Worm (Caenorhabditis elegans) whole organism, late embryonic: ENCODE results near the gene bcl-7.

ENCODE experiments used
- ceh-30 ChIP-seq: fragments of 150-350 bp; optimal IDR thresholded peaks from 2 replicates; lab custom pipeline; 2014; ENCODE audit warnings: missing biosample characterization, missing genetic modification characterization
- ceh-6 ChIP-seq: fragments of 200-800 bp; sonication (Bioruptor generic); optimal IDR thresholded peaks from 2 replicates; lab custom pipeline; 2018; ENCODE audit warnings: mild to moderate bottlenecking, missing genetic modification characterization, missing compliant biosample characterization
- ets-4 ChIP-seq: sonication (generic microtip); optimal IDR thresholded peaks from 2 replicates; lab custom pipeline; 2016; ENCODE audit warnings: missing genetic modification characterization, missing compliant biosample characterization
- pha-2 ChIP-seq: sonication (generic microtip); optimal IDR thresholded peaks from 2 replicates; lab custom pipeline; 2017; ENCODE audit warnings: mild to moderate bottlenecking, missing genetic modification characterization, missing compliant biosample characterization
- pha-4 ChIP-seq: fragments of 150-350 bp; optimal IDR thresholded peaks from 2 replicates; lab custom pipeline; 2018; ENCODE audit warnings: missing biosample characterization, missing genetic modification reagents, missing genetic modification characterization

ce11 chrIII:5949817-5950216 is 23.9 kb downstream of the bcl-7 start:
- TF ChIP-seq pha-2 (tag; lab: Kevin White, UChicago) = no peak
- TF ChIP-seq pha-4 (tag; lab: Kevin White, UChicago) = no peak
- TF ChIP-seq ets-4 (tag; lab: Kevin White, UChicago) = no peak
- no peak for TF ChIP-seq ceh-30 (tag; lab: Kevin White, UChicago)
- no peak for TF ChIP-seq ceh-6 (GFP tag; lab: Kevin White, UChicago)
